Fruit fly (Drosophila melanogaster) whole organism, embryonic: ENCODE results near the gene CG13613.

Experiments used
- Bgb ChIP-seq: fragments of 200-800 bp; sonication (Bioruptor generic); IDR thresholded peaks from 2 replicates; pipeline ENCODE4 v1.3.6; 2022; ENCODE audit warnings: missing biosample characterization, missing genetic modification characterization; ENCODE audit not compliant: partially characterized antibody
- CG1024 ChIP-seq: fragments of 200-800 bp; sonication (Bioruptor generic); IDR thresholded peaks from 2 replicates; pipeline ENCODE4 v1.3.6; 2022; ENCODE audit warnings: missing biosample characterization, missing genetic modification characterization
- CG10267 ChIP-seq: fragments of 200-800 bp; sonication (Bioruptor generic); optimal IDR thresholded peaks from 2 replicates; lab custom pipeline; 2018; ENCODE audit warnings: missing biosample characterization, mild to moderate bottlenecking, missing genetic modification characterization, moderate library complexity
- CG11560 ChIP-seq: fragments of 200-800 bp; sonication (Bioruptor generic); IDR thresholded peaks from 3 replicates; pipeline ENCODE4 v1.3.6; 2022; ENCODE audit warnings: missing biosample characterization, missing genetic modification characterization
- CG11723 ChIP-seq: fragments of 200-800 bp; sonication (Bioruptor generic); optimal IDR thresholded peaks from 2 replicates; lab custom pipeline; 2017; ENCODE audit warnings: missing biosample characterization, mild to moderate bottlenecking, missing genetic modification characterization
- CG1233 ChIP-seq: fragments of 200-800 bp; sonication (Bioruptor generic); optimal IDR thresholded peaks from 4 replicates; lab custom pipeline; 2018; ENCODE audit warnings: missing biosample characterization, mild to moderate bottlenecking, missing genetic modification characterization
- CG12942 ChIP-seq: fragments of 200-800 bp; sonication (Bioruptor generic); optimal IDR thresholded peaks from 3 replicates; lab custom pipeline; 2016; ENCODE audit warnings: missing biosample characterization, missing genetic modification characterization
- CG13123 ChIP-seq: fragments of 200-800 bp; sonication (Bioruptor generic); optimal IDR thresholded peaks from 2 replicates; lab custom pipeline; 2016; ENCODE audit warnings: missing biosample characterization, missing genetic modification characterization
- CG13424 ChIP-seq: fragments of 200-800 bp; sonication (Bioruptor generic); optimal IDR thresholded peaks from 2 replicates; lab custom pipeline; 2019; ENCODE audit warnings: missing biosample characterization, mild to moderate bottlenecking, missing genetic modification characterization, moderate library complexity
- CG14860 ChIP-seq: fragments of 200-800 bp; sonication (Bioruptor generic); IDR thresholded peaks from 3 replicates; pipeline ENCODE4 v1.3.6; 2022; ENCODE audit warnings: missing biosample characterization, missing genetic modification characterization; ENCODE audit not compliant: partially characterized antibody
- CG1603 ChIP-seq: fragments of 200-800 bp; sonication (Bioruptor generic); optimal IDR thresholded peaks from 2 replicates; lab custom pipeline; 2019; ENCODE audit warnings: missing biosample characterization, mild to moderate bottlenecking, missing genetic modification characterization, moderate library complexity
- CG31441 ChIP-seq: fragments of 200-800 bp; sonication (Bioruptor generic); IDR thresholded peaks from 2 replicates; pipeline ENCODE4 v1.3.6; 2022; ENCODE audit warnings: missing biosample characterization, missing genetic modification characterization
- CG4617 ChIP-seq: fragments of 200-800 bp; sonication (Bioruptor generic); optimal IDR thresholded peaks from 3 replicates; lab custom pipeline; 2016; ENCODE audit warnings: missing biosample characterization, missing genetic modification characterization, borderline replicate concordance
- CG4730 ChIP-seq: fragments of 200-800 bp; sonication (Bioruptor generic); IDR thresholded peaks from 2 replicates; pipeline ENCODE4 v1.3.6; 2022; ENCODE audit warnings: missing biosample characterization, missing genetic modification characterization
- CG6854 ChIP-seq: fragments of 200-800 bp; sonication (Bioruptor generic); optimal IDR thresholded peaks from 3 replicates; lab custom pipeline; 2017; ENCODE audit warnings: missing biosample characterization, mild to moderate bottlenecking, missing genetic modification characterization
- Dad ChIP-seq: fragments of 200-800 bp; sonication (Bioruptor generic); optimal IDR thresholded peaks from 3 replicates; lab custom pipeline; 2016; ENCODE audit warnings: missing biosample characterization, missing genetic modification characterization
- Dbx ChIP-seq: fragments of 200-800 bp; sonication (Bioruptor generic); IDR thresholded peaks from 3 replicates; pipeline ENCODE4 v1.3.6; 2022; ENCODE audit warnings: missing biosample characterization, missing genetic modification characterization
- HHEX ChIP-seq: fragments of 200-800 bp; sonication (Bioruptor generic); optimal IDR thresholded peaks from 3 replicates; lab custom pipeline; 2017; ENCODE audit warnings: missing biosample characterization, mild to moderate bottlenecking, missing genetic modification characterization, missing genetic modification reagents
- Mad ChIP-seq: fragments of 200-800 bp; sonication (Bioruptor generic); optimal IDR thresholded peaks from 2 replicates; lab custom pipeline; 2016; ENCODE audit warnings: missing biosample characterization, missing genetic modification characterization
- Mes4 ChIP-seq: fragments of 200-800 bp; sonication (Bioruptor generic); optimal IDR thresholded peaks from 2 replicates; lab custom pipeline; 2016; ENCODE audit warnings: missing biosample characterization, missing genetic modification characterization
- Nf-YB ChIP-seq: fragments of 200-800 bp; sonication (Bioruptor generic); optimal IDR thresholded peaks from 3 replicates; lab custom pipeline; 2019; ENCODE audit warnings: missing biosample characterization, mild to moderate bottlenecking, missing genetic modification characterization, moderate library complexity
- Oli ChIP-seq: fragments of 200-800 bp; sonication (Bioruptor generic); optimal IDR thresholded peaks from 2 replicates; lab custom pipeline; 2018; ENCODE audit warnings: missing biosample characterization, mild to moderate bottlenecking, missing genetic modification characterization, moderate library complexity
- Scr ChIP-seq: fragments of 200-800 bp; sonication (Bioruptor generic); IDR thresholded peaks from 2 replicates; pipeline ENCODE4 v1.3.6; 2022; ENCODE audit warnings: missing biosample characterization, missing genetic modification characterization; ENCODE audit not compliant: partially characterized antibody
- Side ChIP-seq: fragments of 200-800 bp; sonication (Bioruptor generic); optimal IDR thresholded peaks from 2 replicates; lab custom pipeline; 2016; ENCODE audit warnings: missing biosample characterization, missing genetic modification characterization
- aop ChIP-seq: fragments of 200-800 bp; sonication (Bioruptor generic); IDR thresholded peaks from 2 replicates; pipeline ENCODE4 v1.3.6; 2022; ENCODE audit warnings: missing biosample characterization, missing genetic modification characterization
- ash1 ChIP-seq: fragments of 200-800 bp; sonication (Bioruptor generic); optimal IDR thresholded peaks from 2 replicates; lab custom pipeline; 2018; ENCODE audit warnings: missing biosample characterization, mild to moderate bottlenecking, missing genetic modification characterization
- ato ChIP-seq: fragments of 200-800 bp; sonication (Bioruptor generic); IDR thresholded peaks from 2 replicates; pipeline ENCODE4 v1.3.6; 2022; ENCODE audit warnings: missing biosample characterization, missing genetic modification characterization; ENCODE audit not compliant: partially characterized antibody
- cad ChIP-seq: fragments of >200 bp; optimal IDR thresholded peaks from 2 replicates; lab custom pipeline; 2017; ENCODE audit warnings: missing biosample characterization, missing genetic modification characterization
- cato ChIP-seq: fragments of 200-800 bp; sonication (Bioruptor generic); optimal IDR thresholded peaks from 2 replicates; lab custom pipeline; 2016; ENCODE audit warnings: missing biosample characterization, missing genetic modification characterization, borderline replicate concordance
- chinmo ChIP-seq: fragments of 200-800 bp; sonication (Bioruptor generic); IDR thresholded peaks from 4 replicates; pipeline ENCODE4 v1.3.6; 2022; ENCODE audit warnings: missing biosample characterization, missing genetic modification characterization; ENCODE audit not compliant: partially characterized antibody
- crol ChIP-seq: fragments of 200-800 bp; sonication (Bioruptor generic); IDR thresholded peaks from 2 replicates; pipeline ENCODE4 v1.3.6; 2022; ENCODE audit warnings: missing biosample characterization, missing genetic modification characterization
- dmrt99B ChIP-seq: fragments of 200-800 bp; sonication (Bioruptor generic); optimal IDR thresholded peaks from 2 replicates; lab custom pipeline; 2018; ENCODE audit warnings: missing biosample characterization, mild to moderate bottlenecking, missing genetic modification characterization, moderate library complexity
- grau ChIP-seq: fragments of 200-800 bp; optimal IDR thresholded peaks from 3 replicates; lab custom pipeline; 2019; ENCODE audit warnings: missing biosample characterization, mild to moderate bottlenecking, missing genetic modification characterization, moderate library complexity
- gsb-n ChIP-seq: fragments of 200-800 bp; sonication (Bioruptor generic); optimal IDR thresholded peaks from 3 replicates; lab custom pipeline; 2018; ENCODE audit warnings: missing biosample characterization, mild to moderate bottlenecking, missing genetic modification characterization
- her ChIP-seq: fragments of 200-800 bp; sonication (Bioruptor generic); optimal IDR thresholded peaks from 2 replicates; lab custom pipeline; 2016; ENCODE audit warnings: missing biosample characterization, missing genetic modification characterization
- hth ChIP-seq: fragments of >200 bp; optimal IDR thresholded peaks from 2 replicates; lab custom pipeline; 2017; ENCODE audit warnings: inconsistent platforms
- jumu ChIP-seq: fragments of 200-800 bp; sonication (Bioruptor generic); optimal IDR thresholded peaks from 3 replicates; lab custom pipeline; 2016; ENCODE audit warnings: missing biosample characterization, missing genetic modification characterization
- lab ChIP-seq: fragments of 200-800 bp; sonication (Bioruptor generic); optimal IDR thresholded peaks from 3 replicates; lab custom pipeline; 2017; ENCODE audit warnings: missing biosample characterization, missing genetic modification characterization, mild to moderate bottlenecking, moderate library complexity, missing genetic modification reagents
- mam ChIP-seq: fragments of 200-800 bp; sonication (Bioruptor generic); optimal IDR thresholded peaks from 3 replicates; lab custom pipeline; 2016; ENCODE audit warnings: missing biosample characterization, missing genetic modification characterization
- oc ChIP-seq: fragments of 200-800 bp; sonication (Bioruptor generic); optimal IDR thresholded peaks from 2 replicates; lab custom pipeline; 2018; ENCODE audit warnings: missing biosample characterization, mild to moderate bottlenecking, missing genetic modification characterization, moderate library complexity
- org-1 ChIP-seq: fragments of 200-800 bp; sonication (Bioruptor generic); optimal IDR thresholded peaks from 2 replicates; lab custom pipeline; 2017; ENCODE audit warnings: missing biosample characterization, missing genetic modification characterization
- psq ChIP-seq: fragments of 200-800 bp; sonication (Bioruptor generic); optimal IDR thresholded peaks from 2 replicates; lab custom pipeline; 2017; ENCODE audit warnings: missing biosample characterization, missing genetic modification characterization
- shn ChIP-seq: fragments of 200-800 bp; sonication (Bioruptor generic); optimal IDR thresholded peaks from 3 replicates; lab custom pipeline; 2016; ENCODE audit warnings: missing biosample characterization, missing genetic modification characterization
- sna ChIP-seq: fragments of 200-800 bp; sonication (Bioruptor generic); IDR thresholded peaks from 2 replicates; pipeline ENCODE4 v1.3.6; 2022; ENCODE audit warnings: missing biosample characterization, missing genetic modification characterization; ENCODE audit not compliant: partially characterized antibody
- stc ChIP-seq: fragments of 200-800 bp; sonication (Bioruptor generic); IDR thresholded peaks from 2 replicates; pipeline ENCODE4 v1.3.6; 2022; ENCODE audit warnings: missing biosample characterization, missing genetic modification characterization
- tll ChIP-seq, 2 experiments: fragments of 200-800 bp in 1 of 2; fragments of >200 bp in 1 of 2; sonication (Bioruptor generic) in 1 of 2; optimal IDR thresholded peaks; 2 replicates each; lab custom pipeline; 2017 to 2019; ENCODE audit warnings: missing biosample characterization in 2 of 2, missing genetic modification characterization in 2 of 2, mild to moderate bottlenecking in 1 of 2, moderate library complexity in 1 of 2
- wdn ChIP-seq: fragments of 200-800 bp; sonication (Bioruptor generic); IDR thresholded peaks from 2 replicates; pipeline ENCODE4 v1.3.6; 2022; ENCODE audit warnings: missing biosample characterization, missing genetic modification characterization
- wek ChIP-seq: fragments of 200-800 bp; sonication (Bioruptor generic); optimal IDR thresholded peaks from 3 replicates; lab custom pipeline; 2018; ENCODE audit warnings: missing biosample characterization, mild to moderate bottlenecking, missing genetic modification characterization, moderate library complexity
- zen2 ChIP-seq: fragments of 200-800 bp; sonication (Bioruptor generic); IDR thresholded peaks from 3 replicates; pipeline ENCODE4 v1.3.6; 2022; ENCODE audit warnings: missing biosample characterization, missing genetic modification characterization; ENCODE audit not compliant: partially characterized antibody

CG13613 gene

dm6 chr3R:24348420-24349190, 16.7 kb upstream of the CG13613 start, which contains the start of the genes CG5746 and CG6454 (continued):
- TF ChIP-seq Mes4 (GFP tag; lab: Kevin White, UChicago): no peak
- TF ChIP-seq CG4730 (GFP tag; lab: Robert Waterston, UW): no peak
- TF ChIP-seq Dbx (GFP tag; lab: Robert Waterston, UW): 0 out of 3 replicates have a peak, but pooled peaks have one; percentile 48
- no peak for TF ChIP-seq gsb-n (tag; lab: Kevin White, UChicago)
- peak; percentile 61 for TF ChIP-seq jumu (GFP tag; lab: Kevin White, UChicago)
- TF ChIP-seq stc: no peak
- no peak for TF ChIP-seq CG11560
- TF ChIP-seq oc (tag; lab: Kevin White, UChicago): no peak
- TF ChIP-seq wdn: peak; percentile 45; the same call in 1 of the 2 replicates
- peak; percentile 75 for TF ChIP-seq CG4617
- TF ChIP-seq Scr (GFP tag; lab: Robert Waterston, UW): no peak
- peak; percentile 69 for TF ChIP-seq CG12942 (GFP tag; lab: Kevin White, UChicago)
- TF ChIP-seq sna (GFP tag; lab: Robert Waterston, UW): no peak
- TF ChIP-seq Oli: no peak
- TF ChIP-seq CG13123 (GFP tag; lab: Kevin White, UChicago): peak; percentile 46
- no peak for TF ChIP-seq Bgb
- TF ChIP-seq CG14860 (GFP tag; lab: Robert Waterston, UW): no peak
- TF ChIP-seq aop (GFP tag; lab: Robert Waterston, UW): no peak
- no peak for TF ChIP-seq CG6854 (GFP tag; lab: Kevin White, UChicago)
- TF ChIP-seq CG1603 (tag; lab: Kevin White, UChicago): no peak
- peak; percentile 23 for TF ChIP-seq psq
- TF ChIP-seq mam (GFP tag; lab: Kevin White, UChicago): peak; percentile 68
- TF ChIP-seq CG31441 (GFP tag; lab: Robert Waterston, UW): no peak
- TF ChIP-seq lab (GFP tag; lab: Kevin White, UChicago): no peak
- TF ChIP-seq CG11723 (GFP tag; lab: Kevin White, UChicago): no peak
- TF ChIP-seq tll (GFP tag; optimal IDR thresholded peaks at IDR 0.05; lab: Kevin White, UChicago): peak in 1 of 2 experiments; percentile 11
- TF ChIP-seq cato (GFP tag; lab: Kevin White, UChicago): peak; percentile 19
- TF ChIP-seq Side (GFP tag; lab: Kevin White, UChicago): peak; percentile 28
- peak; percentile 72 for TF ChIP-seq CG10267 (tag; lab: Kevin White, UChicago)
- TF ChIP-seq hth (lab: Kevin White, UChicago): no peak
- TF ChIP-seq Nf-YB (GFP tag; lab: Kevin White, UChicago): no peak
- TF ChIP-seq chinmo (GFP tag; lab: Robert Waterston, UW): no peak
- TF ChIP-seq CG1233 (GFP tag; lab: Kevin White, UChicago): no peak
- no peak for TF ChIP-seq crol (GFP tag; lab: Robert Waterston, UW)
- TF ChIP-seq shn (GFP tag; lab: Kevin White, UChicago): peak; percentile 46
- no peak for TF ChIP-seq cad (GFP tag; lab: Kevin White, UChicago)
- TF ChIP-seq her (GFP tag; lab: Kevin White, UChicago): no peak
- no peak for TF ChIP-seq org-1
- TF ChIP-seq ato (GFP tag; lab: Robert Waterston, UW): no peak
- no peak for TF ChIP-seq zen2 (GFP tag; lab: Robert Waterston, UW)
- no peak for TF ChIP-seq Dad
- no peak for TF ChIP-seq HHEX (GFP tag; lab: Kevin White, UChicago)
- no peak for TF ChIP-seq dmrt99B (tag; lab: Kevin White, UChicago)
- TF ChIP-seq CG13424 (tag; lab: Kevin White, UChicago): no peak
- TF ChIP-seq wek (GFP tag; lab: Kevin White, UChicago): no peak
- TF ChIP-seq CG1024 (GFP tag; lab: Robert Waterston, UW): no peak
- peak; percentile 60 for TF ChIP-seq Mad (GFP tag; lab: Kevin White, UChicago)
- TF ChIP-seq grau (tag; lab: Kevin White, UChicago): no peak
- no peak for TF ChIP-seq ash1
